Fruit fly (Drosophila melanogaster) whole organism, prepupa: ENCODE measurements around the gene PGRP-LE.

Experiments used
- Blimp-1 ChIP-seq: fragments of 200-800 bp; sonication (Bioruptor generic); optimal IDR thresholded peaks from 3 replicates; lab custom pipeline; 2017; ENCODE audit warnings: missing biosample characterization, missing genetic modification characterization, mild to moderate bottlenecking, moderate library complexity, missing genetic modification reagents
- CG15336 ChIP-seq: fragments of 200-800 bp; sonication (Bioruptor generic); IDR thresholded peaks from 2 replicates; pipeline ENCODE4 v1.3.6; 2022; ENCODE audit warnings: missing biosample characterization, missing genetic modification characterization
- CG3032 ChIP-seq: fragments of 200-800 bp; optimal IDR thresholded peaks from 2 replicates; lab custom pipeline; 2019; ENCODE audit warnings: missing biosample characterization, mild to moderate bottlenecking, missing genetic modification characterization, moderate library complexity
- CG34406 ChIP-seq: fragments of 200-800 bp; sonication (Bioruptor generic); optimal IDR thresholded peaks from 3 replicates; lab custom pipeline; 2016; ENCODE audit warnings: missing biosample characterization, missing genetic modification characterization
- CG9139 ChIP-seq: fragments of 200-800 bp; sonication (Bioruptor generic); optimal IDR thresholded peaks from 3 replicates; lab custom pipeline; 2017; ENCODE audit warnings: missing biosample characterization, mild to moderate bottlenecking, missing genetic modification characterization
- Eip93F ChIP-seq: fragments of 200-800 bp; sonication (Bioruptor generic); optimal IDR thresholded peaks from 2 replicates; lab custom pipeline; 2016; ENCODE audit warnings: missing biosample characterization, mild to moderate bottlenecking, missing genetic modification characterization
- Lpt ChIP-seq: fragments of 200-800 bp; sonication (Bioruptor generic); optimal IDR thresholded peaks from 3 replicates; lab custom pipeline; 2016; ENCODE audit warnings: missing biosample characterization, missing genetic modification characterization
- achi ChIP-seq: fragments of 200-800 bp; sonication (Bioruptor generic); optimal IDR thresholded peaks from 3 replicates; lab custom pipeline; 2016; ENCODE audit warnings: missing biosample characterization, missing genetic modification characterization
- pdm3 ChIP-seq: fragments of 200-800 bp; sonication (Bioruptor generic); optimal IDR thresholded peaks from 3 replicates; lab custom pipeline; 2016; ENCODE audit warnings: missing biosample characterization, missing genetic modification characterization

DNA sequence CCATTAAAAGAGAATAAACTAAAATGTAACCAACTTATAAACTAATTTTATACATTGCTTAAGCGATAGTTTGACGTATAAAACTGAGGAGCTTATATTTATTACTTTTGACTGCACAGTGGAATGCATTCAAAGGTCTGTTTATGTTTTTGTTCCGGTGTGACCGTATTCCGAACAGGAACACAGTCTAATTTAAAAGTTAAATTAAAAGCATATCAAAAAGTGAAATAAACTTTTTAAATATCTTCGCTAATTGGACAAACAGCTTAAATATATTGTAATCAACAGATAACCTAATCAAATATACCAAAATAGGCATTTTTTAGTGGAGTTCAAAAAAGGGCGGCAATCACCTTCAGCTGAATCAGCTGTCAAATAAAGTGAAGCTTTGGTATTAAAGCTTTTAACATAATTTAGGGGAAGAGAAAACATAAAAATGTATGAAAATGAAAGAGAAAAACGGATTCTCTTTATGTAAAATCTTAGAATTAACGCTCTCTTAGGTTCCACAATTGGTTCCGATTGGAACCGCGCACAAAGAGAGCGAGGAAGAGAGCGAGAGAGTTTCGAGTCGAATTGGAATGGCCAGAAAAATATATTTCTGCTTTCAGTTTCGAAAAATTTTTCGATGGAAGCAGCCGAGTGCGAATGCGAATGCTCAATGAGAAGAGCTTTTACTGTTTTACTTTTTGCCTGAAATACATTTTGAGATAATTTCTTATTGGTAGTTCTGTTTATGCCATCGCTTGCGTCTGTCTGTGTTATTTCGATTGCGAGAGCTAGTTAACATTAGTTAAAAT is at the start of gene PGRP-LE, which contains the start of gene sd:
- TF ChIP-seq Eip93F (no peak), CG34406 (no peak), CG9139 (peak; percentile 34), CG15336 (GFP tag; lab: Robert Waterston, UW) (peak; percentile 29; the same call in 1 of the 2 replicates), pdm3 (GFP tag; lab: Kevin White, UChicago) (no peak), CG3032 (tag; lab: Kevin White, UChicago) (no peak), achi (GFP tag; lab: Kevin White, UChicago) (peak; percentile 34), Blimp-1 (GFP tag; lab: Kevin White, UChicago) (peak; percentile 22), Lpt (GFP tag; lab: Kevin White, UChicago) (no peak)
